Fruit fly (Drosophila melanogaster): ENCODE results near the gene Spn38F.
A peak's percentile ranks its signal among the peaks of the same experiment; 100 is the strongest.

The Spn38F gene

dm6 chr2L:20792988-20793544 is 44.7 kb downstream of the Spn38F start:
- TF ChIP-seq psq (optimal IDR thresholded peaks at IDR 0.05) (no peak), ttk (optimal IDR thresholded peaks at IDR 0.05) (no peak), Sin3A (optimal IDR thresholded peaks at IDR 0.05) (no peak)

- TF ChIP-seq Myc (optimal IDR thresholded peaks at IDR 0.05) (no peak), Sin3A (optimal IDR thresholded peaks at IDR 0.05) (no peak), h (optimal IDR thresholded peaks at IDR 0.05) (no peak), psq (optimal IDR thresholded peaks at IDR 0.05) (no peak), insv (optimal IDR thresholded peaks at IDR 0.05) (no peak), ttk (optimal IDR thresholded peaks at IDR 0.05) (no peak)
Observed at dm6 chr2L:20792521-20792920, 45.3 kb downstream of the Spn38F start.

- TF ChIP-seq insv (optimal IDR thresholded peaks at IDR 0.05): no peak
- peak; percentile 98 for TF ChIP-seq ttk (optimal IDR thresholded peaks at IDR 0.05)
- no peak for TF ChIP-seq Sin3A (optimal IDR thresholded peaks at IDR 0.05)
Observed at dm6 chr2L:20788050-20788449, 49.7 kb downstream of the Spn38F start.

DNA sequence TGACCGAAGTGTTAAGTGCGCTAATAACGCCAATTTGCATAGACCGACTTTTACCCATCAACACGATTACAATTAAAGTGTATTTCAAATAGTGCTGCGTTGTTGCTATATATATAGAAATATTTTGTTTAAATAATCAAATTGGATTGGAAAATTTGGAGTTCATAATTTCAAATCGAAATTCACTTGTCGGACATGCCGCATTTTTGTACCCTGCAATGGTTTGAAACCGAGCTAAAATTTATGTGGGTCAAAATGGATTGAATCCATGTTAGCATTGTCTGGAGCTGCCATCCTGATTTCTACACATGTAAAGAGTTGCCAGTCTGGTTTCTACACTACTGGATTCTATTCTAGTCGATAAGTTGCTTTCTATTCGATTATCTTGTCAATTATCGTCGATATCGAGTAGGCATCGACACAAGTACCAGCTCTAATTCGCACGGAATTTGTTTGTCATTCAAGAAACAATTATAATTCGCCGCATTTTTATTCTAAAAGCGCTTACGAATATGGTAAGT is 50.5 kb downstream of the Spn38F start, which contains the start of gene Pomp:
Gene Pomp, plus strand, starts transcription at position 386 of the 521 bp plus-strand sequence.
- TF ChIP-seq psq (optimal IDR thresholded peaks at IDR 0.05) (peak; percentile 99), insv (optimal IDR thresholded peaks at IDR 0.05) (no peak), h (optimal IDR thresholded peaks at IDR 0.05) (no peak), ttk (optimal IDR thresholded peaks at IDR 0.05) (no peak), Myc (optimal IDR thresholded peaks at IDR 0.05) (no peak), Sin3A (optimal IDR thresholded peaks at IDR 0.05) (no peak)

Measured in Kc167 (cell line).